Fruit fly (Drosophila melanogaster) whole organism, larva: ENCODE measurements around the gene CG3008.

Experiments used
- noc ChIP-seq: fragments of 200-800 bp; sonication (Bioruptor generic); optimal IDR thresholded peaks from 3 replicates; lab custom pipeline; 2019; ENCODE audit warnings: missing biosample characterization, mild to moderate bottlenecking, missing genetic modification characterization, moderate library complexity

CG3008 gene

DNA sequence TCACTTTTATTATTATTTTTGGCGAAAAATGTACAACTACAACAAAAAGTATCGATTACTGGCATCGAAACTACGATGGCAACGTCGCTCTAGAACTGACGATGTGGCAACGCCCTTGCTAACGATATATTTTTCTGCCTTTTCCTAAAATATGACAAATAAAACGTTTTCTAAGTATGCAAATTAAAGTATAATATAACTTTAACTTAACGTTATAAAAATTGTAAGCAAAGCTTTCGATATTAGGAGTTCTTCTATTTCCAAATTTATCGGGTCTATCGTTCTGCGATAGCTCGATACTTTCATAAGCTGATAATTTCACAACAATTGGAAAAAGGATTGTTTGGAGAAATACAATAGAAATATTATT lies at the start of gene CG3008, which contains the start of gene Cf2:
TSS of gene CG3008 (plus strand) at position 276 of the 370 bp plus-strand sequence.
TSS of gene Cf2 (minus strand) at position 85 of the 370 bp plus-strand sequence.
- TF ChIP-seq noc (tag; lab: Kevin White, UChicago): no peak

- peak; percentile 9 for TF ChIP-seq noc (tag; lab: Kevin White, UChicago)
Measured at dm6 chr2L:4835091-4835689, 47.9 kb upstream of the CG3008 start, which contains the start of gene Ir25a. Gene Ir25a (minus strand): TSS chr2L:4835300.

dm6 chr2L:4836193-4836592 lies 46.9 kb upstream of the CG3008 start:
- TF ChIP-seq noc (tag; lab: Kevin White, UChicago): no peak

dm6 chr2L:4837772-4838397 lies 45.2 kb upstream of the CG3008 start, which contains the start of the genes tank and CG12194:
Gene tank (minus strand): TSS chr2L:4837999.
Gene CG12194 (plus strand): TSS chr2L:4838347.
- peak; percentile 89 for TF ChIP-seq noc (tag; lab: Kevin White, UChicago)

- no peak for TF ChIP-seq noc (tag; lab: Kevin White, UChicago)
Measured at dm6 chr2L:4838494-4839320, 44.4 kb upstream of the CG3008 start.

DNA sequence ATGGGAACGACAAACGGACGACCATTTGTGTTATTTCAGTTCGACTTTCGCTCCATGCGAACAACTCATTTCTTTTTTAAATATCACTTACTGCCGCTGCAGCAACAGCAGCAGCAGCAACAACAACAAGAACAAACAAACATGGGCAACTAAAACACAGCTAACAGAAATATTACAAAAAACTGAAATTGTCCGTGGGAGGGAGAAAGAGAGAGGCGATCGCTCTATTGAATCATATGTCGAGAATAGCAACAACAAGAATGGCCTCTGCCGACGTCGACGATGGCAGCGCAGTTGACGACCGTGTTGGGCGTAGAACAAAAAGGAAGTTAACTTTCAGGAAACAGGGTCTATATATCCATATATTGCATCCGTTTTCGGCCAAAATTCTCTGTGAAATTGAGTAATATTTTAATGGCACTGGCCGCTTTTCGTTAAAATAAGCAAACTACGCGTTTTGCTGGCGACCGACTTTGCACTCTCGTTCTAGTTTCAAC lies 36.4 kb upstream of the CG3008 start:
- no peak for TF ChIP-seq noc (tag; lab: Kevin White, UChicago)

DNA sequence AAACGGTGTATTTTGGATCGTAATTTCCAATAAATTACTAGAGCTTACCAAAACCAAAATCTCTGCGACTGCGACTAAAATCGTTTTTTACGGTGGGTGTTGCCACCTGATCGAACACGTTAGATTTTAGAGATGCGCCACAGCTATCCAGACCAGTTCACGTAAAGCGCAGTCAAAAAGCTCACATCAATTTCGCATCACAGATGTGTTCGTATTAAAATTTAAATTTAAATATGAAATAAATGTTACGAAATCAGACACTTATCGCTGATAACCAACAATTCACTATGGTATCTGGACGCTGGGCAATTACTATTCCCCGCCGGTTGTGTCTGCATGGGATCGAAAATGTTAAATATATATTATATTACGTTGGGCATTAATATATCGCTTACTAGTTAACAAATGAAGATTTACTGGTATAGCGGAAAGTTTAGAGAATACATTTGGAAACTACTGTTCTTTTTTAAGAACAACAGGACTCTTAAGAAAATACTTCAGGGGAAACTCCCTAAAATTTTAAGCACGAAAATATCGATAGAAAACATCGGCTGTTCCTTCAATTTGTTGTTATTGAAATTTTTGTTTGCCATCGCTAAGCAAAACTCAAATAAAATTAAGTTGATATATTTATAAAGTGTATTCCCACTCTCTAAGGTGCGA lies 35.8 kb upstream of the CG3008 start, which contains the start of the genes mxt and CG11927:
TSS of gene mxt (minus strand) at position 105 of the 663 bp plus-strand sequence.
TSS of gene CG11927 (plus strand) at position 576 of the 663 bp plus-strand sequence.
- no peak for TF ChIP-seq noc (tag; lab: Kevin White, UChicago)

DNA sequence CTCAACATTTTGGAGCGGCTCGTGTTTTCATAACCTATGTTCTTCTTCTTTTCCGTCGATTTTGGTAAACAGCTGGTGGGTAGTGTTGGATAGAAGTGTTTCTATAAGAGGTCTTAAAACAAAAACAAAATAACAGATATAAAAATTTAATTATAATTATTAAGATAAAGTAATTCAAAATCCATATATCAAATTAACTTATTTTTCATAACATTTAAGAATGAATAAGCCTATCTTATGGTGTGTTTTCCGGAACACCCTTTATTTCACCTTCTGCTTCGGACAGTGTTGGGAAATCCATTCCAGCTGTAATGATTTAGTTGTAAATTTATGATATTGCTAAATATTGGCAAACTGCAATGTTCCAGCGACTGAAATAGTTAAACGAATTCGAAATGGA lies 32.7 kb upstream of the CG3008 start, which contains the start of the genes mRpS2 and Mon1:
TSS of gene mRpS2 (minus strand) at position 64 of the 400 bp plus-strand sequence.
TSS of gene Mon1 (plus strand) at position 286 of the 400 bp plus-strand sequence.
- TF ChIP-seq noc (tag; lab: Kevin White, UChicago): peak; percentile 94

DNA sequence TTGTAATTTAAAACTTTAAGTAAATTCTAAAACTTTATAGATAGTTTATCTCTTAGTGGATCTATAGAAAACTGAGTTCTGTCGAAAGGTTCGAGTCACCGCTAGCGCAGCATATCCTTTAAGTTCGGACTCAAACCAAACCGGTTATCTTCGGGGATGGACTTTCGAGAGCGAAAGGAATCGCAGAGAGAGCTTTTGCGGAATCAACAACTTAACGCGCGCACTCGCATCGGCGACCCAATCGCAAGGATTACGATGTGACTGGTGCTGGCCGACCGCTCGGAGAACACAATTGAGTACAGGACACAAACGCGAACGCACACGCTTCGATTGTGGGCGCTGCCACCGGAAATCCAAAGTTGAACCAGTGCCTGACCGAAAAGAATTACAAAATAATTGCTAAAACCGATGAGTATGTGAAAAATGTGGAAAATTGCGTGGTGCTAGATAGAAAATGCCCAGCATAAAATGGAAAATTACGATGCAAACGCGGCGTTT lies 30.4 kb upstream of the CG3008 start, which contains the start of gene smog:
TSS of gene smog (plus strand) at position 260 of the 498 bp plus-strand sequence.
- no peak for TF ChIP-seq noc (tag; lab: Kevin White, UChicago)

DNA sequence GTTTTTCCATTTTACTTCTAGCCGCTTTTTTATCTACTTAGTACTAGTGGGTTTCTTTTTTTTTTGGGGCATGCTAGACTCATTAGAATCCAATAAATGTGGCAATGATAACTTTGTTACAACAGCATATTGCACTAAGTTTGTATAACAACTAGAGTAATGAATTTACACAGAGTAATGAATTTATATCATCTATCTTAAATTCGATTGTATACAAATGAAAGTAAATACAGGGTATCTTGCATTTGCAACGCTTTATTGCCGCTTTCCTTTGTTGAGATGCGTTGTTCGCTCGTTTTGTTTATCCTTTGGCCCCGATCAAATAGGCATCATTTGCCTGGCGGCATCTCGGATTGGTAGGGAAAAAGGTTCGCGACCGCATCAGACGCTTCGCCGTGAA lies 28.3 kb upstream of the CG3008 start:
- no peak for TF ChIP-seq noc (tag; lab: Kevin White, UChicago)

dm6 chr2L:4856118-4856517 lies 27.0 kb upstream of the CG3008 start:
- peak; percentile 17 for TF ChIP-seq noc (tag; lab: Kevin White, UChicago)

DNA sequence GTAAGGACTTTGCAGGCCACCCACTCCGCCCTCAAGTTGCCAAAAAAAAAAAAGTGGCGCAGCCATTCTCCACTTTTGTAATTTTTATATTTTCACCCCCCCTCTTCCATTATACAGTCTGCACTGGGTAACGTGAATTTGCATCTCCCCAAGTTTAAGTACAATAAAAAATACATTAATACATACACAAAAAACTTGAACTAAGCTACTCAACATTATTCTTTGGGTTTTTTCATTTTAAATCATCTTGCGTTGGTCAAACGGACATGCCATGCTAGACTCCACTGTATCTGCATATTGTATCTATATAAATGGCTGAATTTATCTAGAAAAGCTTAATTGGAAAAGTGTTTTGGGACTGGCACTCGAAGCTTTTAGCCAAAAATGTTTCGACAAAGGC lies 21.6 kb upstream of the CG3008 start:
- no peak for TF ChIP-seq noc (tag; lab: Kevin White, UChicago)

dm6 chr2L:4865400-4865799 lies 17.7 kb upstream of the CG3008 start:
- TF ChIP-seq noc (tag; lab: Kevin White, UChicago): no peak

DNA sequence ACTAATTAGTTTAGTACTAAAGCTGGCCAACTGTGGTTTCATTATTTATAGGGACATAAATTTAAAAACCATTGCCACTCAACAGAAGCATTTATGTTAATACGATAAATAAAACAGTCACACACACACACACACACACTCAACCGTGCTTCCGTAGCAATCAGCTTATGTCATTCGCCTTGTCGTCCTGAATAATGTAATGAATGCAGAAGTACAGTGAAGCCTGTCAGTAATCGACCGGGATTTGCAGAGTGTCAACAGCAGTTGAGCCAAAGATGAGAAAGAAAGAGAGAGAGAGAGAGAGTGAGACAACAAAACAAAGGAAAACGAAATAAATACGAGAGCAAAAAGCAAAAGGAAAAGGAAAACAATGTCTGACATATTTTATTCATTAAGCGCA lies 14.7 kb upstream of the CG3008 start:
- TF ChIP-seq noc (tag; lab: Kevin White, UChicago): no peak
